Fruit fly (Drosophila melanogaster) whole organism, embryonic: ENCODE measurements around the gene Hph.

Experiments used
- Atf-2 ChIP-seq: fragments of 200-800 bp; sonication (Bioruptor generic); optimal IDR thresholded peaks from 2 replicates; lab custom pipeline; 2016; ENCODE audit warnings: missing biosample characterization, missing genetic modification characterization
- Awh ChIP-seq: fragments of 200-800 bp; sonication (Bioruptor generic); IDR thresholded peaks from 2 replicates; pipeline ENCODE4, ENCODE4 v1.3.6; 2022; ENCODE audit warnings: missing biosample characterization, missing genetic modification characterization
- CG10209 ChIP-seq: fragments of 200-800 bp; sonication (Bioruptor generic); optimal IDR thresholded peaks from 3 replicates; lab custom pipeline; 2017; ENCODE audit warnings: missing biosample characterization, mild to moderate bottlenecking, missing genetic modification characterization, missing genetic modification reagents
- CG11085 ChIP-seq: fragments of 200-800 bp; sonication (Bioruptor generic); IDR thresholded peaks from 2 replicates; pipeline ENCODE4 v1.3.6; 2022; ENCODE audit warnings: missing biosample characterization, missing genetic modification characterization
- CG12942 ChIP-seq: fragments of 200-800 bp; sonication (Bioruptor generic); optimal IDR thresholded peaks from 3 replicates; lab custom pipeline; 2016; ENCODE audit warnings: missing biosample characterization, missing genetic modification characterization
- CG14667 ChIP-seq: fragments of 200-800 bp; sonication (Bioruptor generic); IDR thresholded peaks from 2 replicates; pipeline ENCODE4 v1.3.6; 2022; ENCODE audit warnings: missing biosample characterization, missing genetic modification characterization
- CG16779 ChIP-seq: fragments of 200-800 bp; sonication (Bioruptor generic); IDR thresholded peaks from 2 replicates; pipeline ENCODE4 v1.3.6; 2022; ENCODE audit warnings: missing biosample characterization, missing genetic modification characterization
- CG17186 ChIP-seq: fragments of 200-800 bp; sonication (Bioruptor generic); optimal IDR thresholded peaks from 3 replicates; lab custom pipeline; 2017; ENCODE audit warnings: missing biosample characterization, missing genetic modification reagents, missing genetic modification characterization
- CG17802 ChIP-seq: fragments of 200-800 bp; sonication (Bioruptor generic); optimal IDR thresholded peaks from 2 replicates; lab custom pipeline; 2018; ENCODE audit warnings: missing biosample characterization, mild to moderate bottlenecking, missing genetic modification characterization, moderate library complexity
- CG17829 ChIP-seq: fragments of 200-800 bp; optimal IDR thresholded peaks from 2 replicates; lab custom pipeline; 2019; ENCODE audit warnings: missing biosample characterization, mild to moderate bottlenecking, missing genetic modification characterization, moderate library complexity
- CG18599 ChIP-seq: fragments of 200-800 bp; sonication (Bioruptor generic); optimal IDR thresholded peaks from 3 replicates; lab custom pipeline; 2017; ENCODE audit warnings: missing biosample characterization, missing genetic modification characterization, mild to moderate bottlenecking, moderate library complexity, missing genetic modification reagents
- CG18764 ChIP-seq: fragments of 200-800 bp; sonication (Bioruptor generic); optimal IDR thresholded peaks from 3 replicates; lab custom pipeline; 2016; ENCODE audit warnings: missing biosample characterization, missing genetic modification characterization
- CG2120 ChIP-seq: fragments of 200-800 bp; sonication (Bioruptor generic); optimal IDR thresholded peaks from 3 replicates; lab custom pipeline; 2016; ENCODE audit warnings: missing biosample characterization, missing genetic modification characterization
- CG2199 ChIP-seq: fragments of 200-800 bp; sonication (Bioruptor generic); IDR thresholded peaks from 3 replicates; pipeline ENCODE4 v1.3.6; 2022; ENCODE audit warnings: missing biosample characterization, missing genetic modification characterization
- CG2889 ChIP-seq: fragments of 200-800 bp; sonication (Bioruptor generic); IDR thresholded peaks from 3 replicates; pipeline ENCODE4 v1.3.6; 2022; ENCODE audit warnings: missing biosample characterization, missing genetic modification characterization
- CG34224 ChIP-seq: fragments of 200-800 bp; sonication (Bioruptor generic); IDR thresholded peaks from 3 replicates; pipeline ENCODE4 v1.3.6; 2022; ENCODE audit warnings: missing biosample characterization, missing genetic modification characterization; ENCODE audit not compliant: partially characterized antibody
- CG3995 ChIP-seq: fragments of 200-800 bp; sonication (Bioruptor generic); optimal IDR thresholded peaks from 3 replicates; lab custom pipeline; 2016; ENCODE audit warnings: missing biosample characterization, missing genetic modification characterization
- CG4617 ChIP-seq: fragments of 200-800 bp; sonication (Bioruptor generic); optimal IDR thresholded peaks from 3 replicates; lab custom pipeline; 2016; ENCODE audit warnings: missing biosample characterization, missing genetic modification characterization, borderline replicate concordance
- CG4854 ChIP-seq: fragments of 200-800 bp; sonication (Bioruptor generic); optimal IDR thresholded peaks from 2 replicates; lab custom pipeline; 2016; ENCODE audit warnings: missing biosample characterization, missing genetic modification characterization, inconsistent platforms
- CG6813 ChIP-seq: fragments of 200-800 bp; sonication (Bioruptor generic); optimal IDR thresholded peaks from 2 replicates; lab custom pipeline; 2017; ENCODE audit warnings: missing biosample characterization, missing genetic modification characterization, mild to moderate bottlenecking, moderate library complexity, missing genetic modification reagents
- CG8359 ChIP-seq: fragments of 200-800 bp; sonication (Bioruptor generic); optimal IDR thresholded peaks from 2 replicates; lab custom pipeline; 2017; ENCODE audit warnings: missing biosample characterization, mild to moderate bottlenecking, missing genetic modification characterization, borderline replicate concordance
- CG8944 ChIP-seq: fragments of 200-800 bp; sonication (Bioruptor generic); optimal IDR thresholded peaks from 3 replicates; lab custom pipeline; 2016; ENCODE audit warnings: missing biosample characterization, missing genetic modification characterization
- CG9797 ChIP-seq: fragments of 200-800 bp; sonication (Bioruptor generic); optimal IDR thresholded peaks from 3 replicates; lab custom pipeline; 2018; ENCODE audit warnings: missing biosample characterization, mild to moderate bottlenecking, missing genetic modification characterization
- Camta ChIP-seq: fragments of 200-800 bp; sonication (Bioruptor generic); optimal IDR thresholded peaks from 2 replicates; lab custom pipeline; 2016; ENCODE audit warnings: missing biosample characterization, missing genetic modification characterization
- CkIIα-i1 ChIP-seq: fragments of 200-800 bp; sonication (Bioruptor generic); IDR thresholded peaks from 2 replicates; pipeline ENCODE4 v1.3.6; 2022; ENCODE audit warnings: missing biosample characterization, missing genetic modification characterization
- Ets65A ChIP-seq: fragments of 200-800 bp; sonication (Bioruptor generic); peaks from one replicate; lab custom pipeline; 2016; ENCODE audit warnings: missing biosample characterization, missing genetic modification characterization
- Kr ChIP-seq: fragments of 200-800 bp; sonication (Bioruptor generic); optimal IDR thresholded peaks from 2 replicates; lab custom pipeline; 2017; ENCODE audit warnings: missing biosample characterization, mild to moderate bottlenecking, missing genetic modification characterization
- Med ChIP-seq: fragments of 200-800 bp; sonication (Bioruptor generic); peaks from one replicate; lab custom pipeline; 2016; ENCODE audit warnings: missing biosample characterization, missing genetic modification characterization, mild to moderate bottlenecking, inconsistent platforms, moderate library complexity
- ato ChIP-seq: fragments of 200-800 bp; sonication (Bioruptor generic); IDR thresholded peaks from 2 replicates; pipeline ENCODE4 v1.3.6; 2022; ENCODE audit warnings: missing biosample characterization, missing genetic modification characterization; ENCODE audit not compliant: partially characterized antibody
- az2 ChIP-seq: fragments of 200-800 bp; sonication (Bioruptor generic); optimal IDR thresholded peaks from 3 replicates; lab custom pipeline; 2016; ENCODE audit warnings: missing biosample characterization, missing genetic modification characterization
- chinmo ChIP-seq: fragments of 200-800 bp; sonication (Bioruptor generic); IDR thresholded peaks from 4 replicates; pipeline ENCODE4 v1.3.6; 2022; ENCODE audit warnings: missing biosample characterization, missing genetic modification characterization; ENCODE audit not compliant: partially characterized antibody
- croc ChIP-seq: fragments of 200-800 bp; sonication (Bioruptor generic); conservative IDR thresholded peaks from 3 replicates; pipeline ENCODE4 v1.3.6; 2022; ENCODE audit warnings: missing biosample characterization, missing genetic modification characterization
- inv ChIP-seq: fragments of 200-800 bp; sonication (Bioruptor generic); IDR thresholded peaks from 2 replicates; pipeline ENCODE4 v1.3.6; 2022; ENCODE audit warnings: missing biosample characterization, missing genetic modification characterization; ENCODE audit not compliant: partially characterized antibody
- jigr1 ChIP-seq: fragments of 200-800 bp; sonication (Bioruptor generic); IDR thresholded peaks from 3 replicates; pipeline ENCODE4 v1.3.6; 2022; ENCODE audit warnings: missing biosample characterization, missing genetic modification characterization
- kay ChIP-seq: fragments of 200-800 bp; sonication (Bioruptor generic); optimal IDR thresholded peaks from 2 replicates; lab custom pipeline; 2016; ENCODE audit warnings: missing biosample characterization, missing genetic modification characterization
- nerfin-2 ChIP-seq: fragments of 200-800 bp; sonication (Bioruptor generic); IDR thresholded peaks from 2 replicates; pipeline ENCODE4 v1.3.6; 2022; ENCODE audit warnings: missing biosample characterization, missing genetic modification characterization; ENCODE audit not compliant: partially characterized antibody
- pb ChIP-seq: fragments of 200-800 bp; sonication (Bioruptor generic); optimal IDR thresholded peaks from 3 replicates; lab custom pipeline; 2016; ENCODE audit warnings: missing biosample characterization, missing genetic modification characterization
- pho ChIP-seq: fragments of 200-800 bp; sonication (Bioruptor generic); optimal IDR thresholded peaks from 2 replicates; lab custom pipeline; 2016; ENCODE audit warnings: missing biosample characterization, missing genetic modification characterization
- pita ChIP-seq: fragments of 200-800 bp; sonication (Bioruptor generic); optimal IDR thresholded peaks from 2 replicates; lab custom pipeline; 2017; ENCODE audit warnings: missing biosample characterization, mild to moderate bottlenecking, missing genetic modification characterization
- sob ChIP-seq: fragments of 200-800 bp; sonication (Bioruptor generic); IDR thresholded peaks from 2 replicates; pipeline ENCODE4 v1.3.6; 2022; ENCODE audit warnings: missing biosample characterization, missing genetic modification characterization
- tio ChIP-seq: fragments of 200-800 bp; sonication (Bioruptor generic); optimal IDR thresholded peaks from 2 replicates; lab custom pipeline; 2017; ENCODE audit warnings: missing biosample characterization, missing genetic modification characterization, inconsistent platforms
- vvl ChIP-seq: fragments of 200-800 bp; sonication (Bioruptor generic); IDR thresholded peaks from 2 replicates; pipeline ENCODE4 v1.3.6; 2022; ENCODE audit warnings: missing biosample characterization, missing genetic modification characterization

Hph gene

dm6 chr3R:5286918-5287636, 30.2 kb downstream of the Hph start (continued):
- TF ChIP-seq CG17186 (no peak), nerfin-2 (GFP tag; lab: Robert Waterston, UW) (no peak), CkIIα-i1 (GFP tag; lab: Robert Waterston, UW) (no peak), sob (GFP tag; lab: Robert Waterston, UW) (0 out of 2 replicates have a peak, but pooled peaks have one; percentile 18), CG8359 (GFP tag; lab: Kevin White, UChicago) (no peak), CG2889 (GFP tag; lab: Robert Waterston, UW) (no peak), CG4617 (GFP tag; lab: Kevin White, UChicago) (no peak), CG3995 (peak; percentile 93), CG12942 (GFP tag; lab: Kevin White, UChicago) (no peak), az2 (GFP tag; lab: Kevin White, UChicago) (no peak), CG18599 (GFP tag; lab: Kevin White, UChicago) (peak; percentile 27), kay (no peak), CG17802 (tag; lab: Kevin White, UChicago) (no peak), CG11085 (GFP tag; lab: Robert Waterston, UW) (no peak), ato (GFP tag; lab: Robert Waterston, UW) (no peak), Camta (GFP tag; lab: Kevin White, UChicago) (no peak), pb (no peak), croc (no peak), Kr (GFP tag; lab: Kevin White, UChicago) (no peak), tio (GFP tag; lab: Kevin White, UChicago) (no peak), CG2120 (no peak), vvl (GFP tag; lab: Robert Waterston, UW) (peak; percentile 18; the same call in 1 of the 2 replicates), Med (GFP tag; lab: Kevin White, UChicago) (peak; percentile 78), CG6813 (GFP tag; lab: Kevin White, UChicago) (peak; percentile 2), CG9797 (GFP tag; lab: Kevin White, UChicago) (no peak), Awh (GFP tag; lab: Robert Waterston, UW) (peak; percentile 23; the same call in 1 of the 2 replicates), jigr1 (no peak)

- TF ChIP-seq Ets65A (GFP tag; lab: Kevin White, UChicago) (peak; percentile 70), CG8944 (no peak), CG14667 (GFP tag; lab: Robert Waterston, UW) (no peak), CG18764 (no peak), CG2199 (GFP tag; lab: Robert Waterston, UW) (no peak), Med (GFP tag; lab: Kevin White, UChicago) (peak; percentile 41), CG4854 (GFP tag; lab: Kevin White, UChicago) (no peak), inv (GFP tag; lab: Robert Waterston, UW) (no peak), CG16779 (GFP tag; lab: Robert Waterston, UW) (0 out of 2 replicates have a peak, but pooled peaks have one; percentile 9), CG17829 (tag; lab: Kevin White, UChicago) (no peak), pho (GFP tag; lab: Kevin White, UChicago) (no peak), Atf-2 (no peak), chinmo (GFP tag; lab: Robert Waterston, UW) (no peak), pita (no peak), CG10209 (GFP tag; lab: Kevin White, UChicago) (no peak), CG34224 (GFP tag; lab: Robert Waterston, UW) (no peak)
These were observed 31.1 kb downstream of the Hph start for dm6 chr3R:5287965-5288364.
